Worm (Caenorhabditis elegans): Measurements from ENCODE around the gene klp-18.
A peak's percentile ranks its signal among the peaks of the same experiment; 100 is the strongest.

klp-18 gene

ce11 chrIV:7020630-7021029, 19.4 kb upstream of the klp-18 start (continued):
- TF ChIP-seq nhr-102 (tag; optimal IDR thresholded peaks at IDR 0.05) (peak; percentile 4), mxl-3 (GFP tag; optimal IDR thresholded peaks at IDR 0.05) (peak; percentile 27), ZK337.2 (GFP tag; IDR thresholded peaks at IDR 0.05) (no peak), skn-1 (tag; optimal IDR thresholded peaks at IDR 0.05) (no peak), dpl-1 (GFP tag; optimal IDR thresholded peaks at IDR 0.05) (no peak), mes-2 (tag; optimal IDR thresholded peaks at IDR 0.05; ENCODE audit: poor library complexity, severe bottlenecking) (no peak), unc-39 (tag; optimal IDR thresholded peaks at IDR 0.05) (no peak), hlh-30 (tag; optimal IDR thresholded peaks at IDR 0.05; ENCODE audit: insufficient read depth) (peak; percentile 92), set-16 (GFP tag; IDR thresholded peaks at IDR 0.05) (no peak), R02D3.7 (tag; optimal IDR thresholded peaks at IDR 0.05) (no peak), F10B5.3 (tag; optimal IDR thresholded peaks at IDR 0.05) (no peak), ceh-32 (tag; optimal IDR thresholded peaks at IDR 0.05; ENCODE audit: poor library complexity) (no peak)

ce11 chrIV:7022227-7022626, 17.8 kb upstream of the klp-18 start:
- peak in 1 of 2 experiments; percentile 61 for TF ChIP-seq unc-62 (GFP tag; optimal IDR thresholded peaks at IDR 0.05 in 1 of 2)
- TF ChIP-seq unc-62 (tag; optimal IDR thresholded peaks at IDR 0.05) = no peak
- no peak for TF ChIP-seq fkh-10 (GFP tag; optimal IDR thresholded peaks at IDR 0.05)

ce11 chrIV:7023004-7023403, 17.0 kb upstream of the klp-18 start:
- TF ChIP-seq skn-1 (tag; optimal IDR thresholded peaks at IDR 0.05) = no peak
- TF ChIP-seq ama-1 (optimal IDR thresholded peaks at IDR 0.05) = no peak
- no peak for TF ChIP-seq php-3 (GFP tag; IDR thresholded peaks at IDR 0.05)
- peak; percentile 28 for TF ChIP-seq dpl-1 (GFP tag; optimal IDR thresholded peaks at IDR 0.05)
- TF ChIP-seq aly-2 (tag; optimal IDR thresholded peaks at IDR 0.05) = no peak
- no peak for TF ChIP-seq ceh-28 (tag; optimal IDR thresholded peaks at IDR 0.05)
- peak; percentile 34 for TF ChIP-seq rbr-2 (tag; optimal IDR thresholded peaks at IDR 0.05)
- TF ChIP-seq F10B5.3 (tag; optimal IDR thresholded peaks at IDR 0.05) = no peak
- no peak for TF ChIP-seq zip-11 (GFP tag; IDR thresholded peaks at IDR 0.05)
- TF ChIP-seq aha-1 (tag) = no peak
- no peak for TF ChIP-seq ces-1 (GFP tag; optimal IDR thresholded peaks at IDR 0.05)
- no peak for TF ChIP-seq lin-1 (GFP tag; IDR thresholded peaks at IDR 0.05)
- TF ChIP-seq daf-16 (GFP tag; optimal IDR thresholded peaks at IDR 0.05) = no peak
- TF ChIP-seq daf-16 (tag; optimal IDR thresholded peaks at IDR 0.05) = peak; percentile 10
- no peak for TF ChIP-seq lim-7 (GFP tag; IDR thresholded peaks at IDR 0.05)
- TF ChIP-seq unc-39 (tag; optimal IDR thresholded peaks at IDR 0.05) = no peak
- peak; percentile 79 for TF ChIP-seq hlh-11 (tag; optimal IDR thresholded peaks at IDR 0.05)
- no peak for TF ChIP-seq fos-1 (tag; optimal IDR thresholded peaks at IDR 0.05)
- peak; percentile 71 for TF ChIP-seq mep-1 (tag; optimal IDR thresholded peaks at IDR 0.05)
- no peak for TF ChIP-seq ZK337.2 (GFP tag; IDR thresholded peaks at IDR 0.05)
- TF ChIP-seq cey-2 (tag; optimal IDR thresholded peaks at IDR 0.05; ENCODE audit: borderline replicate concordance, insufficient read depth) = no peak
- TF ChIP-seq lin-29 (GFP tag; IDR thresholded peaks at IDR 0.05) = no peak
- TF ChIP-seq tra-1 (GFP tag; IDR thresholded peaks at IDR 0.05) = peak; percentile 42; the same call in 1 of the 2 replicates
- TF ChIP-seq dve-1 (tag; optimal IDR thresholded peaks at IDR 0.05; ENCODE audit: insufficient read depth) = peak; percentile 50
- no peak for TF ChIP-seq ctbp-1 (GFP tag; IDR thresholded peaks at IDR 0.05)
- TF ChIP-seq set-16 (GFP tag; IDR thresholded peaks at IDR 0.05) = no peak
- TF ChIP-seq R02D3.7 (tag; optimal IDR thresholded peaks at IDR 0.05) = no peak
- TF ChIP-seq dmd-8 (GFP tag; IDR thresholded peaks at IDR 0.05) = no peak
- no peak for TF ChIP-seq F37D6.2 (tag; optimal IDR thresholded peaks at IDR 0.05)
- no peak for TF ChIP-seq ceh-62 (tag; optimal IDR thresholded peaks at IDR 0.05)
- TF ChIP-seq ztf-7 (tag; optimal IDR thresholded peaks at IDR 0.05) = peak; percentile 17
- no peak for TF ChIP-seq tag-97 (GFP tag; IDR thresholded peaks at IDR 0.05)
- TF ChIP-seq ceh-32 (tag; optimal IDR thresholded peaks at IDR 0.05; ENCODE audit: poor library complexity) = no peak
- TF ChIP-seq attf-4 (tag; optimal IDR thresholded peaks at IDR 0.05) = no peak
- TF ChIP-seq mdt-29 (GFP tag; IDR thresholded peaks at IDR 0.05) = no peak
- no peak for TF ChIP-seq Y105C5A.15 (GFP tag; IDR thresholded peaks at IDR 0.05)
- peak; percentile 98 for TF ChIP-seq hlh-30 (tag; optimal IDR thresholded peaks at IDR 0.05; ENCODE audit: insufficient read depth)
- peak; percentile 76 for TF ChIP-seq nhr-6 (tag; optimal IDR thresholded peaks at IDR 0.05)
- TF ChIP-seq Y75B8A.6 (GFP tag; IDR thresholded peaks at IDR 0.05) = no peak
- no peak for TF ChIP-seq nhr-76 (tag; optimal IDR thresholded peaks at IDR 0.05)
- TF ChIP-seq Y5F2A.4 (GFP tag; optimal IDR thresholded peaks at IDR 0.05) = no peak
- TF ChIP-seq dmd-9 (GFP tag; IDR thresholded peaks at IDR 0.05) = no peak

All from whole organism, L4 larva.